Fruit fly (Drosophila melanogaster): Measurements from ENCODE around the gene CG7607.
A peak's percentile ranks its signal among the peaks of the same experiment; 100 is the strongest.

DNA sequence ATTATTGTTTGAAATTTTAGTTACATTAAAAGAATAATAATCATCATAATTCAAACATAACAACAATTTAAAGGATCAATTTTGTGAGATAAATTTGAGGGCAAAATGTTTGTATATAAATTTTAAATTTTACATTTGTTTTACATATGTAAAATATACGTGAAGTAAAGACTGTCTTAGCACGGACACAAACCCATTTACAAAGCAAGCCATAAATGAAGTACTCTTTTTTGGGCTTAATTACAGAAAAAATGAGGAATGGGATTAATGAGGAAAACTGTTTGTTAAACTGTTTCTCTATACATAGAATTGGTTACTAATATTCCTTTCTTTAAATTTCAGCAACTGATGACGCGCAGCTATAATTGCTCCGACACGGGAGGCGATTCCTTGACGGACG lies 25.2 kb downstream of the CG7607 start:
- TF ChIP-seq CG7101 (tag; optimal IDR thresholded peaks at IDR 0.05) = no peak
- no peak for TF ChIP-seq Mnt (GFP tag; optimal IDR thresholded peaks at IDR 0.05)
- no peak for TF ChIP-seq CG7045 (GFP tag; optimal IDR thresholded peaks at IDR 0.05)
- TF ChIP-seq CG5204 (GFP tag; optimal IDR thresholded peaks at IDR 0.05) = no peak
- no peak for TF ChIP-seq bab1 (GFP tag; optimal IDR thresholded peaks at IDR 0.05)
- peak; percentile 72 for TF ChIP-seq kay (GFP tag; ENCODE audit: borderline replicate concordance)
- no peak for TF ChIP-seq cnc (optimal IDR thresholded peaks at IDR 0.05)
- no peak for TF ChIP-seq CG1620 (GFP tag; optimal IDR thresholded peaks at IDR 0.05)

All from whole organism, adult.